Fruit fly (Drosophila melanogaster): Measurements from ENCODE around the gene CG12213.

Gene CG12213

dm6 chr3R:11948903-11949358, 18.6 kb downstream of the CG12213 start, which contains the start of gene Cad87A (continued):
- no peak for TF ChIP-seq Deaf1 (tag; optimal IDR thresholded peaks at IDR 0.05)
- TF ChIP-seq chinmo (GFP tag; IDR thresholded peaks at IDR 0.05; ENCODE audit: partially characterized antibody): no peak
- TF ChIP-seq CG9817 (tag; optimal IDR thresholded peaks at IDR 0.05): no peak
- no peak for TF ChIP-seq CG6654 (GFP tag; optimal IDR thresholded peaks at IDR 0.05)
- peak; percentile 53 for TF ChIP-seq stwl (tag; optimal IDR thresholded peaks at IDR 0.05)
- no peak for TF ChIP-seq Bgb (GFP tag; IDR thresholded peaks at IDR 0.05; ENCODE audit: partially characterized antibody)
- TF ChIP-seq HLHmδ (GFP tag; optimal IDR thresholded peaks at IDR 0.05): peak; percentile 82
- TF ChIP-seq zfh1 (GFP tag; IDR thresholded peaks at IDR 0.05): no peak
- TF ChIP-seq fu2 (GFP tag; optimal IDR thresholded peaks at IDR 0.05): no peak
- no peak for TF ChIP-seq ci (GFP tag; IDR thresholded peaks at IDR 0.05)
- no peak for TF ChIP-seq CG4360 (GFP tag; IDR thresholded peaks at IDR 0.05)
- no peak for TF ChIP-seq CG2678 (tag; optimal IDR thresholded peaks at IDR 0.05)
- no peak for TF ChIP-seq ttk (GFP tag; IDR thresholded peaks at IDR 0.05)
- no peak for TF ChIP-seq ara (GFP tag; IDR thresholded peaks at IDR 0.05)
- TF ChIP-seq CG15696 (tag; optimal IDR thresholded peaks at IDR 0.05): no peak
- no peak for TF ChIP-seq chn (GFP tag; optimal IDR thresholded peaks at IDR 0.05)
- no peak for TF ChIP-seq sob (GFP tag; IDR thresholded peaks at IDR 0.05)
- TF ChIP-seq Hr39 (optimal IDR thresholded peaks at IDR 0.05): no peak
- TF ChIP-seq nau (GFP tag; optimal IDR thresholded peaks at IDR 0.05): peak; percentile 35
- TF ChIP-seq bsh (GFP tag; optimal IDR thresholded peaks at IDR 0.05): no peak
- TF ChIP-seq Bdp1 (GFP tag; optimal IDR thresholded peaks at IDR 0.05): no peak
- peak; percentile 65 for TF ChIP-seq nerfin-1 (tag; optimal IDR thresholded peaks at IDR 0.05)
- TF ChIP-seq jumu (GFP tag; optimal IDR thresholded peaks at IDR 0.05): no peak
- TF ChIP-seq PHDP (tag; optimal IDR thresholded peaks at IDR 0.05): no peak
- peak; percentile 36 for TF ChIP-seq run (tag; optimal IDR thresholded peaks at IDR 0.05)
- TF ChIP-seq Atf6 (GFP tag; IDR thresholded peaks at IDR 0.05): no peak

dm6 chr3R:11947959-11948358, 19.5 kb downstream of the CG12213 start:
- TF ChIP-seq mam (GFP tag; optimal IDR thresholded peaks at IDR 0.05): no peak
- TF ChIP-seq CG2889 (GFP tag; IDR thresholded peaks at IDR 0.05): no peak
- TF ChIP-seq CG15073 (GFP tag; optimal IDR thresholded peaks at IDR 0.05): no peak
- TF ChIP-seq Pdp1 (GFP tag; optimal IDR thresholded peaks at IDR 0.05): peak in 1 of 2 experiments; percentile 66
- peak; percentile 57 for TF ChIP-seq sr (GFP tag; IDR thresholded peaks at IDR 0.05)
- TF ChIP-seq sens (GFP tag): peak; percentile 59

- no peak for TF ChIP-seq usp (GFP tag; optimal IDR thresholded peaks at IDR 0.05)
- TF ChIP-seq abd-A (tag; optimal IDR thresholded peaks at IDR 0.05): no peak
- peak; percentile 49 for TF ChIP-seq CG32532 (GFP tag; IDR thresholded peaks at IDR 0.05)
- peak; percentile 7; the same call in 1 of the 2 replicates for TF ChIP-seq E2f2 (GFP tag; IDR thresholded peaks at IDR 0.05)
- TF ChIP-seq grn (GFP tag; optimal IDR thresholded peaks at IDR 0.05): no peak
- TF ChIP-seq ttk (GFP tag; IDR thresholded peaks at IDR 0.05): no peak
- no peak for TF ChIP-seq BtbVII (GFP tag; optimal IDR thresholded peaks at IDR 0.05)
- no peak for TF ChIP-seq CG6791 (GFP tag; IDR thresholded peaks at IDR 0.05; ENCODE audit: partially characterized antibody)
- peak in 1 of 2 experiments; percentile 29 for TF ChIP-seq dpn (GFP tag; optimal IDR thresholded peaks at IDR 0.05)
- TF ChIP-seq D (optimal IDR thresholded peaks at IDR 0.05): no peak
- no peak for TF ChIP-seq D (GFP tag; optimal IDR thresholded peaks at IDR 0.05)
- no peak for TF ChIP-seq CG3838 (GFP tag; optimal IDR thresholded peaks at IDR 0.05)
- no peak for TF ChIP-seq Hmx (GFP tag; optimal IDR thresholded peaks at IDR 0.05)
- TF ChIP-seq bsh (GFP tag; optimal IDR thresholded peaks at IDR 0.05): peak in 1 of 2 experiments; percentile 19
- TF ChIP-seq CG31224 (GFP tag; IDR thresholded peaks at IDR 0.05): no peak
- peak; percentile 8 for TF ChIP-seq Dip3 (GFP tag; optimal IDR thresholded peaks at IDR 0.05)
- peak; percentile 18 for TF ChIP-seq chn (GFP tag; optimal IDR thresholded peaks at IDR 0.05)
- TF ChIP-seq CG13894 (tag; optimal IDR thresholded peaks at IDR 0.05): no peak
- no peak for TF ChIP-seq ab (GFP tag; optimal IDR thresholded peaks at IDR 0.05)
- peak; percentile 34 for TF ChIP-seq CG18599 (GFP tag; optimal IDR thresholded peaks at IDR 0.05)
Measured at dm6 chr3R:11947079-11947869, 20.2 kb downstream of the CG12213 start.
